Worm (Caenorhabditis elegans) whole organism, L1 larva: Measurements from ENCODE around the gene srh-87.

Experiments used
- blmp-1 ChIP-seq: fragments of 150-350 bp; optimal IDR thresholded peaks from 2 replicates; lab custom pipeline; 2014; ENCODE audit warnings: missing biosample characterization, missing genetic modification characterization
- lin-39 ChIP-seq: fragments of 150-350 bp; optimal IDR thresholded peaks from 2 replicates; lab custom pipeline; 2014; ENCODE audit warnings: missing biosample characterization, missing genetic modification reagents, missing genetic modification characterization
- mep-1 ChIP-seq: fragments of 150-350 bp; optimal IDR thresholded peaks from 2 replicates; lab custom pipeline; 2014; ENCODE audit warnings: missing biosample characterization, missing genetic modification characterization
- nhr-237 ChIP-seq: fragments of 150-350 bp; optimal IDR thresholded peaks from 2 replicates; lab custom pipeline; 2014; ENCODE audit warnings: missing biosample characterization, missing genetic modification characterization
- nhr-28 ChIP-seq: fragments of 150-350 bp; optimal IDR thresholded peaks from 2 replicates; lab custom pipeline; 2014; ENCODE audit warnings: missing biosample characterization, missing genetic modification characterization
- nhr-90 ChIP-seq: sonication (generic microtip); optimal IDR thresholded peaks from 2 replicates; lab custom pipeline; 2016; ENCODE audit warnings: mild to moderate bottlenecking, missing genetic modification characterization, missing compliant biosample characterization; ENCODE audit not compliant: poor library complexity
- rnt-1 ChIP-seq: sonication (generic microtip); optimal IDR thresholded peaks from 2 replicates; lab custom pipeline; 2016; ENCODE audit warnings: mild to moderate bottlenecking, missing genetic modification characterization, moderate library complexity, missing compliant biosample characterization
- vab-15 ChIP-seq: sonication (generic microtip); optimal IDR thresholded peaks from 2 replicates; lab custom pipeline; 2017; ENCODE audit warnings: missing genotype, mild to moderate bottlenecking, missing genetic modification characterization, missing compliant biosample characterization
- ztf-11 ChIP-seq, 2 experiments: sonication (generic microtip); optimal IDR thresholded peaks; 2 replicates each; lab custom pipeline; 2016 to 2017; ENCODE audit warnings: missing genetic modification characterization in 2 of 2, missing biosample characterization in 1 of 2, missing compliant biosample characterization in 1 of 2

DNA sequence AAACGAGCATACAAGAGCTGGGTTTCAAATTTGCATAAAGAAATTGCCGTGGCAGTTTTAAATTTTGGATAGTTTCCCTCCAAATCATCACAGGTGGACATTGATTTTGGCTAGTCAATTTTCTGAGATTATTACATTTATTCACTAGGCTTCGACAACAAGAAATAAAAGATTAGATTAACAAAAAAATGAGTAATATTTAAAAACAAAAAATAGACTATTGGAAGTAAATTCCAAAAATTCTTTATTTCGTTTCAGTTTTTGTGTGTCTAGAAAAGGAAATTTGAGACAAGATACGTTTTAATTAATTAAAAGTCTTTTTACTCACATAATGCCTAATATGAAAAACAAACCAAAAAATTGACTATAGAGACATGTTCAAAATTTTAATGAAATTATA is 12.7 kb upstream of the srh-87 start, which contains the start of gene srw-142:
- TF ChIP-seq ztf-11 (tag; optimal IDR thresholded peaks at IDR 0.05; lab: Kevin White, UChicago), result no peak
- TF ChIP-seq nhr-90 (tag; lab: Kevin White, UChicago), result no peak
- TF ChIP-seq mep-1 (tag; lab: Kevin White, UChicago), result no peak
- TF ChIP-seq lin-39, result no peak
- TF ChIP-seq rnt-1, result no peak
- TF ChIP-seq nhr-237 (tag; lab: Kevin White, UChicago), result no peak
- TF ChIP-seq nhr-28, result no peak
- no peak for TF ChIP-seq blmp-1 (tag; lab: Kevin White, UChicago)
- TF ChIP-seq vab-15 (tag; lab: Kevin White, UChicago), result no peak
